Worm (Caenorhabditis elegans) whole organism, young adult: Measurements from ENCODE around the gene cdh-3.

Source experiments
- F22D6.2 ChIP-seq: sonication (generic microtip); optimal IDR thresholded peaks from 2 replicates; lab custom pipeline; 2016; ENCODE audit warnings: mild to moderate bottlenecking, missing genetic modification characterization, missing compliant biosample characterization
- F33H1.4 ChIP-seq: fragments of 200-800 bp; sonication (Bioruptor generic); IDR thresholded peaks from 2 replicates; pipeline ENCODE4 v1.3.6; 2022; ENCODE audit warnings: missing genetic modification reagents, missing genetic modification characterization, missing compliant biosample characterization
- F57C9.4 ChIP-seq: sonication (generic microtip); optimal IDR thresholded peaks from 2 replicates; lab custom pipeline; 2017; ENCODE audit warnings: mild to moderate bottlenecking, missing genetic modification characterization, missing compliant biosample characterization
- Y53G8AR.9 ChIP-seq: fragments of 200-800 bp; sonication (Bioruptor generic); conservative IDR thresholded peaks from 2 replicates; pipeline ENCODE4 v1.3.6; 2022; ENCODE audit warnings: missing genetic modification reagents, missing genetic modification characterization, missing compliant biosample characterization
- Y56A3A.18 ChIP-seq: fragments of 200-800 bp; sonication (Bioruptor generic); IDR thresholded peaks from 2 replicates; pipeline ENCODE4 v1.3.6; 2022; ENCODE audit warnings: missing genetic modification reagents, missing genetic modification characterization, missing compliant biosample characterization
- aptf-2 ChIP-seq: fragments of 200-800 bp; sonication (Bioruptor generic); conservative IDR thresholded peaks from 2 replicates; pipeline ENCODE4 v1.3.6; 2022; ENCODE audit warnings: missing genetic modification reagents, missing genetic modification characterization, missing compliant biosample characterization
- attf-3 ChIP-seq: fragments of 200-800 bp; sonication (Bioruptor generic); conservative IDR thresholded peaks from 2 replicates; pipeline ENCODE4 v1.3.6; 2022; ENCODE audit warnings: missing genetic modification reagents, missing genetic modification characterization, missing compliant biosample characterization
- attf-5 ChIP-seq: fragments of 200-800 bp; sonication (Bioruptor generic); optimal IDR thresholded peaks from 2 replicates; lab custom pipeline; 2018; ENCODE audit warnings: mild to moderate bottlenecking, missing genetic modification characterization, missing compliant biosample characterization
- bed-1 ChIP-seq: fragments of 200-800 bp; sonication (Bioruptor generic); IDR thresholded peaks from 2 replicates; pipeline ENCODE4 v1.3.6; 2022; ENCODE audit warnings: missing genetic modification reagents, missing genetic modification characterization, missing compliant biosample characterization
- bed-2 ChIP-seq: fragments of 200-800 bp; sonication (Bioruptor generic); IDR thresholded peaks from 2 replicates; pipeline ENCODE4 v1.3.6; 2022; ENCODE audit warnings: missing genetic modification reagents, missing genetic modification characterization, missing compliant biosample characterization
- cebp-1 ChIP-seq, 2 experiments: fragments of 200-800 bp in 1 of 2; sonication (Bioruptor generic) in 1 of 2; sonication (generic microtip) in 1 of 2; IDR thresholded peaks in 1 of 2; optimal IDR thresholded peaks in 1 of 2; 2 replicates each; pipeline versions ENCODE4 v1.3.6 to Lab custom; 2017 to 2022; ENCODE audit warnings: missing compliant biosample characterization in 2 of 2, missing genetic modification characterization in 2 of 2, mild to moderate bottlenecking in 1 of 2, missing genetic modification reagents in 1 of 2, moderate library complexity in 1 of 2
- cebp-2 ChIP-seq: fragments of 200-800 bp; sonication (Bioruptor generic); IDR thresholded peaks from 2 replicates; pipeline ENCODE4 v1.3.6; 2022; ENCODE audit warnings: missing genetic modification characterization, missing compliant biosample characterization
- ceh-79 ChIP-seq: sonication (generic microtip); optimal IDR thresholded peaks from 2 replicates; lab custom pipeline; 2017; ENCODE audit warnings: mild to moderate bottlenecking, missing genetic modification characterization, missing compliant biosample characterization
- ceh-91 ChIP-seq: fragments of 200-800 bp; sonication (Bioruptor generic); IDR thresholded peaks from 2 replicates; pipeline ENCODE4 v1.3.6; 2022; ENCODE audit warnings: missing genetic modification reagents, missing genetic modification characterization, missing compliant biosample characterization
- ets-4 ChIP-seq: fragments of 200-800 bp; sonication (Bioruptor generic); optimal IDR thresholded peaks from 2 replicates; lab custom pipeline; 2018; ENCODE audit warnings: mild to moderate bottlenecking, missing genetic modification characterization, missing compliant biosample characterization
- gei-17 ChIP-seq: fragments of 200-800 bp; sonication (Bioruptor generic); optimal IDR thresholded peaks from 2 replicates; lab custom pipeline; 2018; ENCODE audit warnings: mild to moderate bottlenecking, missing genetic modification characterization, missing compliant biosample characterization
- hlh-12 ChIP-seq: sonication (generic microtip); optimal IDR thresholded peaks from 2 replicates; lab custom pipeline; 2016; ENCODE audit warnings: missing genetic modification characterization, missing compliant biosample characterization
- hlh-26 ChIP-seq: fragments of 200-800 bp; sonication (Bioruptor generic); conservative IDR thresholded peaks from 2 replicates; pipeline ENCODE4 v1.3.6; 2022; ENCODE audit warnings: missing genetic modification reagents, missing genetic modification characterization, missing compliant biosample characterization
- hmg-1.2 ChIP-seq: fragments of 200-800 bp; sonication (Bioruptor generic); IDR thresholded peaks from 2 replicates; pipeline ENCODE4 v1.3.6; 2022; ENCODE audit warnings: missing genetic modification reagents, missing genetic modification characterization, missing compliant biosample characterization
- hsf-1 ChIP-seq: fragments of 200-800 bp; sonication (Bioruptor generic); IDR thresholded peaks from 2 replicates; pipeline ENCODE4 v1.3.6; 2022; ENCODE audit warnings: missing genetic modification reagents, missing genetic modification characterization, missing compliant biosample characterization
- lin-26 ChIP-seq: fragments of 200-800 bp; sonication (Bioruptor generic); IDR thresholded peaks from 2 replicates; pipeline ENCODE4 v1.3.6; 2022; ENCODE audit warnings: missing genetic modification reagents, missing genetic modification characterization, missing compliant biosample characterization
- lin-35 ChIP-seq, 3 experiments: fragments of 150-350 bp in 2 of 3; sonication (generic microtip) in 1 of 3; optimal IDR thresholded peaks; 2 replicates each; lab custom pipeline; 2014 to 2018; ENCODE audit warnings: missing biosample characterization in 3 of 3, missing genetic modification characterization in 3 of 3, missing genetic modification reagents in 3 of 3
- lin-40 ChIP-seq: sonication (generic microtip); optimal IDR thresholded peaks from 2 replicates; lab custom pipeline; 2016; ENCODE audit warnings: missing genetic modification characterization, mild to moderate bottlenecking, missing compliant biosample characterization, missing genotype, missing genetic modification reagents
- lin-54 ChIP-seq: fragments of 200-800 bp; sonication (Bioruptor generic); optimal IDR thresholded peaks from 2 replicates; lab custom pipeline; 2018; ENCODE audit warnings: mild to moderate bottlenecking, missing genetic modification characterization, missing compliant biosample characterization
- lsl-1 ChIP-seq: fragments of 200-800 bp; sonication (Bioruptor generic); optimal IDR thresholded peaks from 2 replicates; lab custom pipeline; 2018; ENCODE audit warnings: mild to moderate bottlenecking, missing genetic modification characterization, moderate library complexity, missing compliant biosample characterization
- madf-6 ChIP-seq: fragments of 200-800 bp; sonication (Bioruptor generic); IDR thresholded peaks from 2 replicates; pipeline ENCODE4 v1.3.6; 2022; ENCODE audit warnings: missing genetic modification reagents, missing genetic modification characterization, missing compliant biosample characterization
- madf-8 ChIP-seq: fragments of 200-800 bp; sonication (Bioruptor generic); conservative IDR thresholded peaks from 2 replicates; pipeline ENCODE4 v1.3.6; 2022; ENCODE audit warnings: missing genetic modification reagents, missing genetic modification characterization, missing compliant biosample characterization
- mel-28 ChIP-seq: sonication (generic microtip); optimal IDR thresholded peaks from 2 replicates; lab custom pipeline; 2016; ENCODE audit warnings: borderline replicate concordance, mild to moderate bottlenecking, missing genetic modification characterization, missing compliant biosample characterization
- mes-4 ChIP-seq: sonication (generic microtip); optimal IDR thresholded peaks from 2 replicates; lab custom pipeline; 2016; ENCODE audit warnings: missing genotype, missing genetic modification characterization, missing compliant biosample characterization
- nhr-80 ChIP-seq: sonication (generic microtip); optimal IDR thresholded peaks from 2 replicates; lab custom pipeline; 2016; ENCODE audit warnings: missing genetic modification characterization, missing compliant biosample characterization
- pbrm-1 ChIP-seq: fragments of 200-800 bp; sonication (Bioruptor generic); IDR thresholded peaks from 2 replicates; pipeline ENCODE4 v1.3.6; 2022; ENCODE audit warnings: missing genetic modification reagents, missing genetic modification characterization, missing compliant biosample characterization
- rec-8 ChIP-seq, 2 experiments: sonication (generic microtip); optimal IDR thresholded peaks; 2 replicates each; lab custom pipeline; 2016; ENCODE audit warnings: mild to moderate bottlenecking in 2 of 2, missing genetic modification characterization in 2 of 2, missing genetic modification reagents in 2 of 2, missing genotype in 2 of 2, missing biosample characterization in 1 of 2, missing compliant biosample characterization in 1 of 2, moderate library complexity in 1 of 2
- sdz-38 ChIP-seq: sonication (generic microtip); optimal IDR thresholded peaks from 2 replicates; lab custom pipeline; 2016; ENCODE audit warnings: missing genotype, missing genetic modification characterization, missing compliant biosample characterization
- snpc-1.1 ChIP-seq: sonication (generic microtip); optimal IDR thresholded peaks from 2 replicates; lab custom pipeline; 2017; ENCODE audit warnings: missing genetic modification characterization, mild to moderate bottlenecking, missing compliant biosample characterization, antibody characterized with exemption, moderate library complexity, missing genotype, missing genetic modification reagents; ENCODE audit not compliant: insufficient read depth
- sptf-2 ChIP-seq: fragments of 200-800 bp; sonication (Bioruptor generic); optimal IDR thresholded peaks from 2 replicates; lab custom pipeline; 2018; ENCODE audit warnings: mild to moderate bottlenecking, missing genetic modification characterization, missing compliant biosample characterization
- tbp1 ChIP-seq: fragments of 200-800 bp; sonication (Bioruptor generic); optimal IDR thresholded peaks from 2 replicates; lab custom pipeline; 2018; ENCODE audit warnings: mild to moderate bottlenecking, missing genetic modification characterization, missing compliant biosample characterization
- tlf-1 ChIP-seq: fragments of 200-800 bp; sonication (Bioruptor generic); optimal IDR thresholded peaks from 2 replicates; lab custom pipeline; 2018; ENCODE audit warnings: mild to moderate bottlenecking, missing genetic modification characterization, missing compliant biosample characterization
- ztf-18 ChIP-seq: sonication (generic microtip); optimal IDR thresholded peaks from 2 replicates; lab custom pipeline; 2016; ENCODE audit warnings: missing genotype, mild to moderate bottlenecking, missing genetic modification characterization, missing compliant biosample characterization
- ztf-26 ChIP-seq: sonication (generic microtip); optimal IDR thresholded peaks from 2 replicates; lab custom pipeline; 2017; ENCODE audit warnings: missing genetic modification characterization, missing compliant biosample characterization
- ztf-3 ChIP-seq: fragments of 200-800 bp; sonication (Bioruptor generic); optimal IDR thresholded peaks from 2 replicates; lab custom pipeline; 2018; ENCODE audit warnings: mild to moderate bottlenecking, missing genetic modification characterization, missing compliant biosample characterization

Gene cdh-3

DNA sequence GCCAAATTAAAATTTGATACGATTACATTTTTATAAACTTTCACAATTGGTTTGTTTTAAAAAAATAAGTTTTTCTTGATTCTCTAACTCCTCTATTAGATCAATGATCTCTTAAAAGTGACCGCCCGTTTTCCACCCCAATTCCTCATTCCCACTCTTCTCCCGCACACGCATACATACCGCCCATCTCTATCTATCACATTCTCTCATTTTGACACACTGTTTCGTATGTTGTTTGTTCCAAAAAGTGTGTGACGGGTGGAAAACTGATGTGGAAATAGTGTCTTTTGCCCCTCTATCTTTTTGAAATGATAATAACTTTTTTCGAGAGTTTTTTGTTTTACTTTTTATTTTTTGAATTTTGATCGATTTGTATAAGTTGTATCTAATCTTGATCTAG, 35.9 kb downstream of the cdh-3 start (continued):
- TF ChIP-seq lin-40 = peak; percentile 59
- peak; percentile 99 for TF ChIP-seq nhr-80 (tag; lab: Kevin White, UChicago)
- TF ChIP-seq tlf-1 = peak; percentile 3
- TF ChIP-seq hlh-12 (tag; lab: Kevin White, UChicago) = no peak
- 0 out of 2 replicates have a peak, but pooled peaks have one; percentile 45 for TF ChIP-seq lin-26 (GFP tag; lab: Robert Waterston, UW)
- peak; percentile 48 for TF ChIP-seq ztf-26 (tag; lab: Kevin White, UChicago)
- peak; percentile 34 for TF ChIP-seq ets-4 (GFP tag; lab: Kevin White, UChicago)
- TF ChIP-seq cebp-1 (GFP tag; IDR thresholded peaks at IDR 0.05; lab: Robert Waterston, UW) = peak; percentile 42; the same call in 1 of the 2 replicates
- peak; percentile 86 for TF ChIP-seq cebp-1 (tag; optimal IDR thresholded peaks at IDR 0.05; lab: Kevin White, UChicago)
- peak; percentile 54; the same call in 1 of the 2 replicates for TF ChIP-seq Y53G8AR.9 (GFP tag; lab: Robert Waterston, UW)
- TF ChIP-seq F57C9.4 (tag; lab: Kevin White, UChicago) = no peak
- peak; percentile 47 for TF ChIP-seq ztf-18 (tag; lab: Kevin White, UChicago)
- TF ChIP-seq tbp1 (GFP tag; lab: Kevin White, UChicago) = peak; percentile 38
- peak; percentile 67 for TF ChIP-seq F22D6.2 (tag; lab: Kevin White, UChicago)
- TF ChIP-seq hmg-1.2 (GFP tag; lab: Robert Waterston, UW) = peak; percentile 62; the same call in 1 of the 2 replicates
- no peak for TF ChIP-seq sptf-2 (GFP tag; lab: Kevin White, UChicago)

DNA sequence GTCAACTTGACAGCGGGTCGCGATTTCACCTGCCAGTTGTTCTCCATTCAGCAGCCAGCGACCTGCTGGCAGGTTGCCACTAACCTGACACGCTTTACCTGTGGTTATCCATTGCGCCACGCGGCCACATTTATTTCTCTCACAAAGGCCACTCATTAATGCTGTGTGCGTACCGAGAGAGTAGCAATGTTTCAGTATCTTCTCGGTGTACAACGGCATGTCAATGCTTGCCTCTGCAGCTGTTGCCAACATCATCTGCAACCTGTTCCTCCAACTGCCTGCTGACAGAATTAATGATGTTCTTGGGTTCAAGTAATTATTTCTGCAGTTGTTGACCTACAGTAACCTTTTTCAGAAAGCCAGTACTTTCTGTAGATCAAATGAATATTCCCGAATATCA, 37.7 kb downstream of the cdh-3 start:
- TF ChIP-seq lin-35 (GFP tag; optimal IDR thresholded peaks at IDR 0.05; lab: Kevin White, UChicago) (no peak), hmg-1.2 (GFP tag; lab: Robert Waterston, UW) (0 out of 2 replicates have a peak, but pooled peaks have one; percentile 14), hsf-1 (GFP tag; lab: Robert Waterston, UW) (no peak), ceh-79 (tag; lab: Kevin White, UChicago) (no peak)

DNA sequence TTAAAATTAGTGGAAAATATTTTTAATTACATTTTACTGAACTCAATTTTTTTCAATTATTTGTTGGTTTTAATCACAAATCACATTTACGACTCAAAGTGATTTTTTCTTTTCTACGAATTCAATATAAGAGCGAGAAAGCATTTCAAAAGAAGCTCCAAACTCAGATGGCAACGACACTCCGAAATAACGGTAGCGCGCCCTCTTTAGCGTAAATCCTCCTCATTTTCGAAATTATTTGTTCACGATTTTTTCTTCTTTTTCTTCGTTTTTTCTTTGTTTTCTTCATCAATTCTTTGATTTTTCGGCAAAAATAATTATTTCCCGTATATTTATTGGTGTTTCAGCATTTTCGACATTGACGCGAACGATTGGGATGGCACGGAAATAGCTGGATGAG, 39.1 kb downstream of the cdh-3 start:
- TF ChIP-seq attf-3 (GFP tag; lab: Robert Waterston, UW) = peak; percentile 83

DNA sequence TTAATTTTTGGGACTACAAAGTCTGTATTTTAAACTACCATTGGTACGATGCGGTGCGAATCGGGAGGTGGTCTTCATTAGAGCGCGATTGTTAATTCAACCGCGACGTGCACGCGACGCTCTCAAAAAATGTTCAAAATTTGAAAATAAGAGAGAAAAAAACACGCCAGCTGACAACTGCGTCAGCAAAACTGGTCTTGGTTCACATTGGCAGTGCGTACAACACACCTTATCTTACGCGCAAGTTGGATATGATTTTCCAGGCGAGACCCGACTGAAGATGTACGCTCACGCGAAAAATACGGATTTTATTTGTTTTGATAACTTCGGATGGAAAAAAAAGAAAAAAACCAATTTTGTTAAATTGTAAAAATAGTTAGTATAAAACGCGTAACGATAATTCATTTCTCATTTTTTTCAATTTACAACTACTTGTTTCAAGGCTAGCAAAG, 42.3 kb downstream of the cdh-3 start, which contains the start of gene C03B8.3:
TSS of gene C03B8.3 (plus strand) at position 402 of the 452 bp plus-strand sequence.
- TF ChIP-seq ceh-91 (GFP tag; lab: Robert Waterston, UW) = peak; percentile 38; the same call in 1 of the 2 replicates
- 0 out of 2 replicates have a peak, but pooled peaks have one; percentile 34 for TF ChIP-seq pbrm-1 (GFP tag; lab: Robert Waterston, UW)
- peak; percentile 25 for TF ChIP-seq attf-5 (GFP tag; lab: Kevin White, UChicago)
- no peak for TF ChIP-seq bed-1 (GFP tag; lab: Robert Waterston, UW)
- TF ChIP-seq lin-35 (GFP tag; optimal IDR thresholded peaks at IDR 0.05; lab: Kevin White, UChicago) = no peak
- TF ChIP-seq ztf-18 (tag; lab: Kevin White, UChicago) = peak; percentile 86
- TF ChIP-seq madf-6 (GFP tag; lab: Robert Waterston, UW) = peak; percentile 57; the same call in 1 of the 2 replicates
- TF ChIP-seq madf-8 = peak; percentile 30; the same call in 1 of the 2 replicates
- peak; percentile 34 for TF ChIP-seq F33H1.4 (GFP tag; lab: Robert Waterston, UW)
- peak; percentile 17 for TF ChIP-seq lin-54
- no peak for TF ChIP-seq mel-28 (tag; lab: Kevin White, UChicago)
- TF ChIP-seq mes-4 (tag; lab: Kevin White, UChicago) = no peak
- peak; percentile 18 for TF ChIP-seq lsl-1

DNA sequence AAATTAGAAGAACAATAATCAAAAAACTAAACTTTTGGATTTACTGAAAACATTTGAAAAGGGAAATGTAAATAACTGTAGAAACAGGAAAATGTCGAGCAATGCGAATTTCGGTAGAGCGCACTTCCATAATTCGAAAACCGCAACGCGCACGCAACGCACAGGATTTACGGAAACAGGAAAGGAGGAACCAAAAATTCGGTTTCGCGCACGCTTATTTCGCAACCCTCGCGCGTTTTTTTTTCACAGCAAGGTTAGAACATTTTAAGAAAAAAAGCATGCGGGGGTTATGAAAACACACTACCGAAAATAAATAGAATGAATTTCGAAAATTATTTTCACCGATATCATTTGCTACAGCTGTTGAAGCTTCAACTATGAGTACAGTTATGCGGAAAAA, 42.8 kb downstream of the cdh-3 start:
- TF ChIP-seq sdz-38 (tag; lab: Kevin White, UChicago) (no peak), aptf-2 (GFP tag; lab: Robert Waterston, UW) (no peak), lin-54 (no peak), bed-2 (GFP tag; lab: Robert Waterston, UW) (no peak), gei-17 (GFP tag; lab: Kevin White, UChicago) (no peak), hlh-26 (GFP tag; lab: Robert Waterston, UW) (no peak), madf-8 (no peak), cebp-1 (GFP tag; IDR thresholded peaks at IDR 0.05; lab: Robert Waterston, UW) (no peak), cebp-1 (tag; optimal IDR thresholded peaks at IDR 0.05; lab: Kevin White, UChicago) (peak; percentile 73), Y56A3A.18 (GFP tag; lab: Robert Waterston, UW) (no peak), rec-8 (tag; optimal IDR thresholded peaks at IDR 0.05; lab: Kevin White, UChicago) (no peak), snpc-1.1 (tag; lab: Kevin White, UChicago) (peak; percentile 31), cebp-2 (no peak), ztf-3 (GFP tag; lab: Kevin White, UChicago) (no peak)
